Worm (Caenorhabditis elegans): ENCODE data around the gene lmp-2.

lmp-2 gene

DNA sequence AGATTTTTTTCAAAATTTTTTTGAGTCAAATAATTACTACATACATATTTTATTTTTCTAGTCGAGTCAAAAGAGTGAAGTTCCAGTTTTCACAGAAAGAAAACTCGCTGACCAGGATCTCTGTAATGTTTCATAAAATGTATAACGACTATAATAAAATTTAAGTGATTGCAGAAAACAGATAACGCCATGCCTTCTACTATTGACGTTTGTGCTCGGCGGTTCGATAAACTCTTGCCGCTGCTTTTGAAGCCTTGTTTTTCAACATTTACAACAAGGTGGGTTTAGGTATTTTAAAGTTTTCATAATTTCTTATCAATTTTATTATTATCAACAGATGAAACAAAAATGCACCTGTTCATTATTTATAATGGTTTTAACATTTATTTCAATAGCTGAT, at the start of gene lmp-2:
lmp-2 (plus strand) TSS at position 190 of the 400 bp plus-strand sequence.
- no peak for TF ChIP-seq nhr-12 (tag; optimal IDR thresholded peaks at IDR 0.05)
- TF ChIP-seq zip-8 (tag; optimal IDR thresholded peaks at IDR 0.05): no peak
- no peak for TF ChIP-seq mab-5 (tag; optimal IDR thresholded peaks at IDR 0.05)
- TF ChIP-seq hlh-1 (tag; optimal IDR thresholded peaks at IDR 0.05): no peak
- TF ChIP-seq unc-39 (tag; optimal IDR thresholded peaks at IDR 0.05): no peak
- no peak for TF ChIP-seq lin-13 (tag; optimal IDR thresholded peaks at IDR 0.05)
- no peak for TF ChIP-seq lin-32 (GFP tag; optimal IDR thresholded peaks at IDR 0.05)

DNA sequence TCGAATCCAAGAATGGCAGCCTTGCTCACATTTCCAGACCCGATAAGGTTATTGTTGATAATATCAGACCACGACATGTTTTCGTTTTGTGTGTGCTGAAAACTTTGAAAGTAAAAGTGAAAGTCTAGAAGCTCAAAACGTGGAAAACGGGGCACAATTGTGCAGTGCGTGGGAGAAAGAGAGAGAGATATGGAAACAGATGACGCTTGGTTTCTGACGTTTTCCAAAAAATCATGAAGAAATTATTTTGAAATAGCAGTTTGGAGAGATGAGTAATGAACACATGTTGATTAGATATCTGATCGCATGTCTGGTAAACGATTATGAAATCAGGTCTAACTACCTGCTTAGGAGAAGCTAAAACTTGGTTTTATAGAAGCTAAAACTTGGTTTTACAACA, 44.9 kb upstream of the lmp-2 start, which contains the start of gene pfn-3:
pfn-3 (minus strand) TSS at position 101 of the 400 bp plus-strand sequence.
- TF ChIP-seq cnd-1 (tag; optimal IDR thresholded peaks at IDR 0.05) (no peak), unc-120 (tag; optimal IDR thresholded peaks at IDR 0.05; ENCODE audit: poor library complexity, severe bottlenecking) (peak; percentile 45), unc-62 (GFP tag; optimal IDR thresholded peaks at IDR 0.05) (peak; percentile 14), pha-4 (tag; optimal IDR thresholded peaks at IDR 0.05) (no peak), hlh-1 (tag; optimal IDR thresholded peaks at IDR 0.05) (peak; percentile 33)

DNA sequence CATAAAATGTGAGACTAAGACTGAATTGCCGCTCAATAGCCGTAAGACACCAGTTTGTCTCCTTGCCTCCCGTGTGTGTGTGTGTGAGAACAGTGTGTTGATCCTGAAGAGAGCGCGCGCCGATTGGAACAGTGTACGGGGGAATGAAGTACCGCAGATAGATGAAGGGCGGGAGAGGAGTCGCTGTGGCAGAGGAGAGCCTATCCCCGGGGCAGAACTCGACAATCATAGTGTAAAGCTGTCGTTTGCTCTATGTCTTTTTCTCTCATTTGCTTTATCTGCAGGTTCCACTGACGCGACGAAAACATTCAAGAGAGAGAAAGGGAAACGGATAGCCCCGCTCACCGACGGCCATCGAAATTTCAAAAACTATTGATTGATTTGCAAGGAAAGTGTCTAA, 43.5 kb upstream of the lmp-2 start:
- TF ChIP-seq pha-4 (tag; optimal IDR thresholded peaks at IDR 0.05) (no peak), unc-62 (GFP tag; optimal IDR thresholded peaks at IDR 0.05) (peak; percentile 64), lin-32 (GFP tag; optimal IDR thresholded peaks at IDR 0.05) (no peak), mab-5 (tag; optimal IDR thresholded peaks at IDR 0.05) (no peak), hlh-1 (tag; optimal IDR thresholded peaks at IDR 0.05) (peak; percentile 37), sptf-1 (tag; optimal IDR thresholded peaks at IDR 0.05) (no peak), ces-1 (GFP tag; optimal IDR thresholded peaks at IDR 0.05) (no peak), drap-1 (GFP tag; optimal IDR thresholded peaks at IDR 0.05) (peak; percentile 30), mep-1 (tag; optimal IDR thresholded peaks at IDR 0.05) (peak; percentile 24), unc-120 (tag; optimal IDR thresholded peaks at IDR 0.05; ENCODE audit: poor library complexity, severe bottlenecking) (peak; percentile 95), M03D4.4 (tag; optimal IDR thresholded peaks at IDR 0.05) (peak; percentile 45), tbx-8 (GFP tag; optimal IDR thresholded peaks at IDR 0.05) (no peak)

DNA sequence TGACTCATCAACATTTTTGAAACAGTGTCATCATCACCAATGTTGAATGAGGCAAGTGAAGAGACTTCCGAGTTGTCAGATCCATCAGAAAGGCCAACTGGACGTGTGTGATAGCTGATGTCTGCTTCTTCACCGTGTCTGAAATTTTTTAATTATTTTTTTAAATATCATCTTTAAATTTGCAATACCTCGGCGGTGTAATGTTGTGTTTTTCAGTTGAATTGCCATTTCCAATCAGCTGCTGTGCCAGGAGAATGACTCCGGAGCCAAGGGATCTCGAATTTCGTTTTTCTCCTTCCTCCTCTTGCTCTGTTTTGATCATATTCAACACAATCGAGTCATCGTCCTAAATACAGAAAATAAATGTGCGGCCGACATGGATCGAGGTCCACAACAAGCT, 40.4 kb upstream of the lmp-2 start:
- TF ChIP-seq nhr-76 (tag; optimal IDR thresholded peaks at IDR 0.05): no peak
- no peak for TF ChIP-seq mls-2 (tag; optimal IDR thresholded peaks at IDR 0.05)
- no peak for TF ChIP-seq blmp-1 (tag; optimal IDR thresholded peaks at IDR 0.05)
- TF ChIP-seq sptf-1 (tag; optimal IDR thresholded peaks at IDR 0.05): no peak
- no peak for TF ChIP-seq nhr-237 (tag; optimal IDR thresholded peaks at IDR 0.05)
- TF ChIP-seq nhr-28 (tag; optimal IDR thresholded peaks at IDR 0.05): no peak
- TF ChIP-seq nhr-2 (tag; optimal IDR thresholded peaks at IDR 0.05): no peak
- no peak for TF ChIP-seq unc-62 (GFP tag; optimal IDR thresholded peaks at IDR 0.05)
- no peak for TF ChIP-seq mep-1 (tag; optimal IDR thresholded peaks at IDR 0.05)
- TF ChIP-seq ceh-39 (tag; optimal IDR thresholded peaks at IDR 0.05): no peak
- no peak for TF ChIP-seq tbx-8 (GFP tag; optimal IDR thresholded peaks at IDR 0.05)
- no peak for TF ChIP-seq ces-1 (GFP tag; optimal IDR thresholded peaks at IDR 0.05)
- no peak for TF ChIP-seq mab-5 (tag; optimal IDR thresholded peaks at IDR 0.05)
- TF ChIP-seq elt-3 (tag; optimal IDR thresholded peaks at IDR 0.05): no peak
- no peak for TF ChIP-seq ceh-83 (GFP tag; optimal IDR thresholded peaks at IDR 0.05)
- no peak for TF ChIP-seq zip-8 (tag; optimal IDR thresholded peaks at IDR 0.05)
- TF ChIP-seq unc-120 (tag; optimal IDR thresholded peaks at IDR 0.05; ENCODE audit: poor library complexity, severe bottlenecking): no peak

DNA sequence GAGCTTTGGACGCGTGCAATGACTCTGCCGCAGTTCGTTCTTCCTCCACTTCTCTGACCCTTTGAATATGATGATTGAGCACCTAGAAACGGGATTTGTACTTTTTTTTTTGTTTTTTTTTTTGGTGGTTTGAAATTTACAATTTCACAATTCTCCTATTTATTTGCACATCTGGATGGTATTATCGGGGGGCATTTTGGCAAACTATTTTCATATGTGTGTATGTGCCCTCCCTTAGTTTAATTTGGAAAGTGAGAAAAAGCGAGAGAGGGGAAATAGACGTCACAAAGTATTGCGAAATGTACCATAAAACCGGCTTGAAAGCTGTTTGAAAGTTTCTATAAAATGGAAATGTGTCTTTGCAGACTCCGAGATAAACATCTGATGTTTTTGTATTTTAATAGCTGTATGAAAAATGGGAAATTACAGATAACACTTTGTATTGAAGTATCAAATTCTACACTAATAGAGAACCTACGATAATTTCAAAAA, 39.0 kb upstream of the lmp-2 start:
- no peak for TF ChIP-seq mls-2 (tag; optimal IDR thresholded peaks at IDR 0.05)
- no peak for TF ChIP-seq bed-3 (GFP tag; optimal IDR thresholded peaks at IDR 0.05)
- TF ChIP-seq snpc-4 (tag; optimal IDR thresholded peaks at IDR 0.05): no peak
- no peak for TF ChIP-seq ceh-83 (GFP tag; optimal IDR thresholded peaks at IDR 0.05)
- no peak for TF ChIP-seq ceh-39 (tag; optimal IDR thresholded peaks at IDR 0.05)
- no peak for TF ChIP-seq lin-32 (GFP tag; optimal IDR thresholded peaks at IDR 0.05)
- TF ChIP-seq mab-5 (tag; optimal IDR thresholded peaks at IDR 0.05): no peak
- TF ChIP-seq unc-39 (tag; optimal IDR thresholded peaks at IDR 0.05): no peak
- no peak for TF ChIP-seq hlh-1 (tag; optimal IDR thresholded peaks at IDR 0.05)
- no peak for TF ChIP-seq unc-62 (GFP tag; optimal IDR thresholded peaks at IDR 0.05)
- TF ChIP-seq nhr-28 (tag; optimal IDR thresholded peaks at IDR 0.05): no peak
- TF ChIP-seq ztf-11 (tag; optimal IDR thresholded peaks at IDR 0.05): no peak
- no peak for TF ChIP-seq drap-1 (GFP tag; optimal IDR thresholded peaks at IDR 0.05)
- TF ChIP-seq pha-4 (tag; optimal IDR thresholded peaks at IDR 0.05): no peak
- no peak for TF ChIP-seq tbx-8 (GFP tag; optimal IDR thresholded peaks at IDR 0.05)
- TF ChIP-seq blmp-1 (tag; optimal IDR thresholded peaks at IDR 0.05): no peak
- no peak for TF ChIP-seq sptf-1 (tag; optimal IDR thresholded peaks at IDR 0.05)
- TF ChIP-seq nhr-2 (tag; optimal IDR thresholded peaks at IDR 0.05): no peak
- TF ChIP-seq ham-2 (GFP tag; optimal IDR thresholded peaks at IDR 0.05): no peak
- no peak for TF ChIP-seq elt-3 (tag; optimal IDR thresholded peaks at IDR 0.05)

Measured in whole organism, mixed stage, embryonic.